Worm (Caenorhabditis elegans) whole organism, L4/young adult: ENCODE measurements around the gene clec-243.

Experiments used
- W03F9.2 ChIP-seq: fragments of 150-350 bp; optimal IDR thresholded peaks from 2 replicates; lab custom pipeline; 2014; ENCODE audit warnings: missing biosample characterization, missing genetic modification characterization
- dao-5 ChIP-seq: sonication (generic microtip); optimal IDR thresholded peaks from 2 replicates; lab custom pipeline; 2016; ENCODE audit warnings: missing genotype, missing genetic modification characterization, moderate library complexity, missing compliant biosample characterization
- him-1 ChIP-seq: sonication (generic microtip); optimal IDR thresholded peaks from 2 replicates; lab custom pipeline; 2016; ENCODE audit warnings: missing genotype, missing genetic modification reagents, missing genetic modification characterization, missing compliant biosample characterization

- no peak for TF ChIP-seq W03F9.2 (tag; lab: Kevin White, UChicago)
- TF ChIP-seq dao-5 (tag; lab: Kevin White, UChicago), result no peak
- no peak for TF ChIP-seq him-1 (tag; lab: Kevin White, UChicago)
Observed at ce11 chrV:17201847-17202246, 47.0 kb downstream of the clec-243 start, which contains the start of gene Y68A4A.10.
